Worm (Caenorhabditis elegans) whole organism, late embryonic: ENCODE results near the gene nhr-213.

ENCODE experiments used
- C08G9.2 ChIP-seq: sonication (generic microtip); optimal IDR thresholded peaks from 2 replicates; lab custom pipeline; 2016; ENCODE audit warnings: mild to moderate bottlenecking, missing genetic modification characterization, moderate library complexity, missing compliant biosample characterization
- F13H6.1 ChIP-seq: sonication (generic microtip); optimal IDR thresholded peaks from 2 replicates; lab custom pipeline; 2016; ENCODE audit warnings: missing genetic modification characterization, missing compliant biosample characterization
- K02D7.2 ChIP-seq: sonication (generic microtip); optimal IDR thresholded peaks from 2 replicates; lab custom pipeline; 2017; ENCODE audit warnings: mild to moderate bottlenecking, missing genetic modification characterization, missing compliant biosample characterization
- T23F11.4 ChIP-seq: fragments of 200-800 bp; sonication (Bioruptor generic); optimal IDR thresholded peaks from 2 replicates; lab custom pipeline; 2018; ENCODE audit warnings: mild to moderate bottlenecking, missing genetic modification characterization, missing compliant biosample characterization
- ahr-1 ChIP-seq: sonication (generic microtip); optimal IDR thresholded peaks from 2 replicates; lab custom pipeline; 2016; ENCODE audit warnings: missing genetic modification characterization, missing compliant biosample characterization
- ama-1 ChIP-seq: fragments of 150-350 bp; optimal IDR thresholded peaks from 2 replicates; lab custom pipeline; 2014
- ceh-18 ChIP-seq: sonication (generic microtip); optimal IDR thresholded peaks from 2 replicates; lab custom pipeline; 2016; ENCODE audit warnings: missing genetic modification characterization, missing compliant biosample characterization
- ceh-22 ChIP-seq: sonication (generic microtip); optimal IDR thresholded peaks from 2 replicates; lab custom pipeline; 2017; ENCODE audit warnings: missing biosample characterization, missing genetic modification characterization
- ceh-24 ChIP-seq: sonication (generic microtip); optimal IDR thresholded peaks from 2 replicates; lab custom pipeline; 2016; ENCODE audit warnings: mild to moderate bottlenecking, missing genetic modification characterization, missing compliant biosample characterization
- ceh-30 ChIP-seq: fragments of 150-350 bp; optimal IDR thresholded peaks from 2 replicates; lab custom pipeline; 2014; ENCODE audit warnings: missing biosample characterization, missing genetic modification characterization
- ceh-31 ChIP-seq: sonication (generic microtip); optimal IDR thresholded peaks from 2 replicates; lab custom pipeline; 2016; ENCODE audit warnings: missing genetic modification characterization, missing compliant biosample characterization
- ceh-45 ChIP-seq: fragments of 200-800 bp; sonication (Bioruptor generic); IDR thresholded peaks from 2 replicates; pipeline ENCODE4 v1.3.6; 2022; ENCODE audit warnings: missing genetic modification reagents, missing genetic modification characterization, missing compliant biosample characterization
- ceh-48 ChIP-seq: sonication (generic microtip); optimal IDR thresholded peaks from 2 replicates; lab custom pipeline; 2016; ENCODE audit warnings: missing genetic modification characterization, inconsistent platforms, missing compliant biosample characterization
- ceh-6 ChIP-seq: fragments of 200-800 bp; sonication (Bioruptor generic); optimal IDR thresholded peaks from 2 replicates; lab custom pipeline; 2018; ENCODE audit warnings: mild to moderate bottlenecking, missing genetic modification characterization, missing compliant biosample characterization
- ceh-9 ChIP-seq: sonication (generic microtip); optimal IDR thresholded peaks from 2 replicates; lab custom pipeline; 2016; ENCODE audit warnings: mild to moderate bottlenecking, missing genetic modification characterization, inconsistent platforms, missing compliant biosample characterization
- dmd-4 ChIP-seq: sonication (generic microtip); optimal IDR thresholded peaks from 2 replicates; lab custom pipeline; 2016; ENCODE audit warnings: borderline replicate concordance, missing genetic modification characterization, missing compliant biosample characterization
- elt-2 ChIP-seq: sonication (generic microtip); optimal IDR thresholded peaks from 2 replicates; lab custom pipeline; 2016; ENCODE audit warnings: missing genetic modification reagents, missing genetic modification characterization, missing compliant biosample characterization
- elt-4 ChIP-seq: sonication (generic microtip); optimal IDR thresholded peaks from 2 replicates; lab custom pipeline; 2016; ENCODE audit warnings: missing genetic modification characterization, missing compliant biosample characterization
- eyg-1 ChIP-seq: sonication (generic microtip); optimal IDR thresholded peaks from 2 replicates; lab custom pipeline; 2016; ENCODE audit warnings: missing genotype, missing genetic modification characterization, missing compliant biosample characterization
- fax-1 ChIP-seq: sonication (generic microtip); optimal IDR thresholded peaks from 2 replicates; lab custom pipeline; 2016; ENCODE audit warnings: missing genotype, missing genetic modification characterization, missing compliant biosample characterization
- hlh-15 ChIP-seq: sonication (generic microtip); optimal IDR thresholded peaks from 2 replicates; lab custom pipeline; 2016; ENCODE audit warnings: missing genetic modification characterization, missing compliant biosample characterization
- hlh-6 ChIP-seq: sonication (generic microtip); optimal IDR thresholded peaks from 2 replicates; lab custom pipeline; 2016; ENCODE audit warnings: missing genotype, missing genetic modification characterization, missing compliant biosample characterization
- lin-11 ChIP-seq: fragments of 200-800 bp; sonication (Bioruptor generic); optimal IDR thresholded peaks from 2 replicates; lab custom pipeline; 2018; ENCODE audit warnings: mild to moderate bottlenecking, missing genetic modification characterization, missing compliant biosample characterization
- madf-2 ChIP-seq: sonication (generic microtip); optimal IDR thresholded peaks from 2 replicates; lab custom pipeline; 2017; ENCODE audit warnings: missing genetic modification characterization, missing compliant biosample characterization
- nhr-232 ChIP-seq: sonication (generic microtip); optimal IDR thresholded peaks from 2 replicates; lab custom pipeline; 2016; ENCODE audit warnings: missing genetic modification characterization, missing compliant biosample characterization
- odd-2 ChIP-seq: sonication (generic microtip); optimal IDR thresholded peaks from 2 replicates; lab custom pipeline; 2017; ENCODE audit warnings: antibody characterized with exemption, mild to moderate bottlenecking, missing genetic modification characterization, missing compliant biosample characterization
- pag-3 ChIP-seq: sonication (generic microtip); optimal IDR thresholded peaks from 2 replicates; lab custom pipeline; 2016; ENCODE audit warnings: missing compliant biosample characterization, missing genetic modification characterization, borderline replicate concordance
- pat-9 ChIP-seq: fragments of 200-800 bp; sonication (Bioruptor generic); optimal IDR thresholded peaks from 2 replicates; lab custom pipeline; 2018; ENCODE audit warnings: mild to moderate bottlenecking, missing genetic modification characterization, moderate library complexity, missing compliant biosample characterization
- pha-2 ChIP-seq: sonication (generic microtip); optimal IDR thresholded peaks from 2 replicates; lab custom pipeline; 2017; ENCODE audit warnings: mild to moderate bottlenecking, missing genetic modification characterization, missing compliant biosample characterization
- pha-4 ChIP-seq: fragments of 150-350 bp; optimal IDR thresholded peaks from 2 replicates; lab custom pipeline; 2018; ENCODE audit warnings: missing biosample characterization, missing genetic modification reagents, missing genetic modification characterization
- pros-1 ChIP-seq: fragments of 150-350 bp; optimal IDR thresholded peaks from 2 replicates; lab custom pipeline; 2014; ENCODE audit warnings: missing biosample characterization, missing genetic modification reagents, missing genetic modification characterization
- ref-2 ChIP-seq: sonication (generic microtip); optimal IDR thresholded peaks from 2 replicates; lab custom pipeline; 2016; ENCODE audit warnings: missing genetic modification characterization, missing compliant biosample characterization
- syd-9 ChIP-seq: sonication (generic microtip); optimal IDR thresholded peaks from 2 replicates; lab custom pipeline; 2016; ENCODE audit warnings: mild to moderate bottlenecking, missing genetic modification characterization, moderate library complexity, missing compliant biosample characterization
- ttx-3 ChIP-seq: sonication (generic microtip); optimal IDR thresholded peaks from 2 replicates; lab custom pipeline; 2016; ENCODE audit warnings: missing genetic modification reagents, missing genetic modification characterization, missing compliant biosample characterization
- unc-3 ChIP-seq, 2 experiments: fragments of 200-800 bp in 1 of 2; sonication (Bioruptor generic) in 1 of 2; sonication (generic microtip) in 1 of 2; conservative IDR thresholded peaks in 1 of 2; optimal IDR thresholded peaks in 1 of 2; 2 replicates each; pipeline versions ENCODE4 v1.3.6 to Lab custom; 2016 to 2022; ENCODE audit warnings: missing compliant biosample characterization in 2 of 2, missing genetic modification characterization in 2 of 2, missing genetic modification reagents in 1 of 2
- unc-55 ChIP-seq: sonication (generic microtip); optimal IDR thresholded peaks from 2 replicates; lab custom pipeline; 2017; ENCODE audit warnings: missing biosample characterization, missing genetic modification reagents, missing genetic modification characterization
- unc-86 ChIP-seq: sonication (generic microtip); optimal IDR thresholded peaks from 2 replicates; lab custom pipeline; 2016; ENCODE audit warnings: missing genetic modification characterization, missing compliant biosample characterization

nhr-213 gene

DNA sequence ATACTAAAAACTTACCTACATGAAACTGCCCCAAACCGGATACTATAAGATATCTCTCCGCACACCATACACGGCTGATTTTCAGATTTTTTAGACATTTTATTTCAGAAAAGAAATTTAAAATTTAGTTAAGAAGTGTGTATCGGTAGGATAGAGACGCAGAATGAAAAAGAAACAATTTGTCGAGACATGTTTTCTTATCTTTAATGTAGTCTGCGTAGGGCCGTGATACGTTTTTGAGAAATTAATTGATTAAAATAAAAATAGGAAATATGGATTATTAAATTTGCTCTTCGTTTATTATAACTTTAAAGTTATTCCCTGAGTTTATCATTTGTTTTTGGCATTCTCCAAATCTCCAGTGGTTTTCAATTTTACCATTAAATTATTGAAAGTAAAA, 27.7 kb upstream of the nhr-213 start, which contains the start of gene nhr-108:
TSS of gene nhr-108 (minus strand) at position 166 of the 400 bp plus-strand sequence.
- TF ChIP-seq ceh-22 (tag; lab: Kevin White, UChicago) = no peak
- TF ChIP-seq pros-1 (tag; lab: Kevin White, UChicago) = no peak
- TF ChIP-seq ceh-30 (tag; lab: Kevin White, UChicago) = no peak
- no peak for TF ChIP-seq ttx-3
- TF ChIP-seq madf-2 (tag; lab: Kevin White, UChicago) = no peak
- TF ChIP-seq unc-3 (GFP tag; conservative IDR thresholded peaks at IDR 0.05; lab: Robert Waterston, UW) = no peak
- TF ChIP-seq unc-3 (tag; optimal IDR thresholded peaks at IDR 0.05; lab: Kevin White, UChicago) = no peak
- TF ChIP-seq ceh-31 (tag; lab: Kevin White, UChicago) = no peak
- TF ChIP-seq ahr-1 (tag; lab: Kevin White, UChicago) = no peak
- TF ChIP-seq pag-3 = no peak
- no peak for TF ChIP-seq odd-2 (tag; lab: Kevin White, UChicago)
- TF ChIP-seq pat-9 (tag; lab: Kevin White, UChicago) = no peak
- TF ChIP-seq pha-2 (tag; lab: Kevin White, UChicago) = no peak
- no peak for TF ChIP-seq unc-86 (tag; lab: Kevin White, UChicago)
- TF ChIP-seq unc-55 (GFP tag; lab: Kevin White, UChicago) = no peak
- no peak for TF ChIP-seq fax-1 (tag; lab: Kevin White, UChicago)
- no peak for TF ChIP-seq T23F11.4
- no peak for TF ChIP-seq K02D7.2 (tag; lab: Kevin White, UChicago)
- no peak for TF ChIP-seq dmd-4 (tag; lab: Kevin White, UChicago)
- TF ChIP-seq, all 69 proteins: peak for 0

DNA sequence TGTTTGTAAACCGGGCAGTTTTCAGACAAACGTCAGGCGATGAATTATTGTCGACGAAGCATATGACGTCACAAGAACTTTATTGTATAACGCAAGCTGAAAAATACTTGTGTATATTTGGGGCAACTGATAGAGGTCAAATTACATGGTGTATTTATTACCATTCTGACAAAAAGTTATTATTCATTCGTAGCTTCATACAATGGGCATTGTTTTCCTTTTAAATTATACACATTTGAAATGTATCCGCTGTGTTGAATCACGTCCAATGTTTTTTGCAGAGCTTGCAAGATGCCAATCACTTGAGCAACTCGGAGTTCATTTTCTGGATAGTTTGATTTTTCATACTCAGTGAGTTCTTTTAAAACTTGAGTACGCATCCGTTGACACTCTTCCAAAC, 26.4 kb upstream of the nhr-213 start, which contains the start of gene F35E8.13:
TSS of gene F35E8.13 (plus strand) at position 301 of the 400 bp plus-strand sequence.
- TF ChIP-seq ceh-24 (no peak), lin-11 (no peak), pag-3 (no peak), pros-1 (tag; lab: Kevin White, UChicago) (no peak), ama-1 (lab: Kevin White, UChicago) (no peak)

ce11 chrV:15921102-15921501, 24.5 kb upstream of the nhr-213 start, which contains the start of gene cdr-1:
cdr-1 (plus strand) TSS chrV:15921309.
- peak; percentile 34 for TF ChIP-seq elt-2
- no peak for TF ChIP-seq ref-2 (tag; lab: Kevin White, UChicago)
- TF ChIP-seq, all 69 proteins: peak for 1

DNA sequence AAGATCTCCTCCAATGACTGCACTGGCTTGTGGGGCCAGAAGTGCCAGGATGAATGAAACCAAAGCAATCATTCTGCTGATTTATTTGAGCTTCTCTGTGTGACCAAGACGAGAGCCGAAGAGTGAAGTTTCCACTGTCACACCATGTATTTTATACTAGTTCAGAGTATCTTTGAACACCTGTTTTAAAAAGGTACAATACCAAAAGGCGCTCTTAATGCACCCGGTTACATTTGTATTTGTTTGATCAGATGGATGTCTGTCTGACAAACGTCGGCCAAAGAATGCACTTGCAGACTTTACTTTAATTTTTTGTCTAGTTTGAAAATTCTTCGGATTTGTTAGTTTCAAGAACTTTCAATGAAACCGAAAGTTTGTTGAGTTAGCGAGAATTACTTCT, 23.7 kb upstream of the nhr-213 start, which contains the start of gene F35E8.10:
TSS of gene F35E8.10 (minus strand) at position 101 of the 400 bp plus-strand sequence.
- no peak for TF ChIP-seq hlh-6
- no peak for TF ChIP-seq elt-4 (tag; lab: Kevin White, UChicago)
- TF ChIP-seq ahr-1 (tag; lab: Kevin White, UChicago) = no peak
- no peak for TF ChIP-seq pros-1 (tag; lab: Kevin White, UChicago)
- TF ChIP-seq ceh-9 (tag; lab: Kevin White, UChicago) = no peak
- TF ChIP-seq ceh-22 (tag; lab: Kevin White, UChicago) = no peak
- no peak for TF ChIP-seq K02D7.2 (tag; lab: Kevin White, UChicago)
- no peak for TF ChIP-seq ceh-45 (GFP tag; lab: Robert Waterston, UW)
- TF ChIP-seq ceh-48 (tag; lab: Kevin White, UChicago) = no peak
- no peak for TF ChIP-seq lin-11
- no peak for TF ChIP-seq eyg-1 (tag; lab: Kevin White, UChicago)
- TF ChIP-seq syd-9 (tag; lab: Kevin White, UChicago) = no peak
- no peak for TF ChIP-seq F13H6.1 (tag; lab: Kevin White, UChicago)
- TF ChIP-seq nhr-232 (tag; lab: Kevin White, UChicago) = no peak
- TF ChIP-seq C08G9.2 (tag; lab: Kevin White, UChicago) = no peak
- no peak for TF ChIP-seq ceh-31 (tag; lab: Kevin White, UChicago)
- TF ChIP-seq, all 69 proteins: peak for 0

ce11 chrV:15917458-15917857, 20.9 kb upstream of the nhr-213 start, which contains the start of gene F35E8.9:
F35E8.9 (minus strand) TSS chrV:15917558.
- TF ChIP-seq ceh-24 = no peak
- TF ChIP-seq hlh-6 = no peak
- TF ChIP-seq hlh-15 = no peak
- TF ChIP-seq pag-3 = no peak
- TF ChIP-seq dmd-4 (tag; lab: Kevin White, UChicago) = no peak
- no peak for TF ChIP-seq ceh-6 (GFP tag; lab: Kevin White, UChicago)
- no peak for TF ChIP-seq syd-9 (tag; lab: Kevin White, UChicago)
- no peak for TF ChIP-seq C08G9.2 (tag; lab: Kevin White, UChicago)
- TF ChIP-seq ceh-18 (tag; lab: Kevin White, UChicago) = no peak
- no peak for TF ChIP-seq pha-4
